Worm (Caenorhabditis elegans) whole organism, mixed stage, embryonic: Measurements from ENCODE around the gene C09H10.5.

Experiments used
- M03D4.4 ChIP-seq: sonication (generic microtip); optimal IDR thresholded peaks from 2 replicates; lab custom pipeline; 2017; ENCODE audit warnings: mild to moderate bottlenecking, missing genetic modification characterization, missing compliant biosample characterization
- bed-3 ChIP-seq: fragments of 200-800 bp; sonication (Bioruptor generic); optimal IDR thresholded peaks from 3 replicates; lab custom pipeline; 2018; ENCODE audit warnings: mild to moderate bottlenecking, missing genetic modification characterization, moderate library complexity, missing compliant biosample characterization
- blmp-1 ChIP-seq: fragments of 150-350 bp; optimal IDR thresholded peaks from 2 replicates; lab custom pipeline; 2014; ENCODE audit warnings: missing biosample characterization, missing genetic modification characterization
- ceh-39 ChIP-seq: fragments of 150-350 bp; optimal IDR thresholded peaks from 2 replicates; lab custom pipeline; 2014; ENCODE audit warnings: missing biosample characterization, missing genetic modification characterization
- ceh-43 ChIP-seq: fragments of 200-800 bp; sonication (Bioruptor generic); optimal IDR thresholded peaks from 2 replicates; lab custom pipeline; 2018; ENCODE audit warnings: mild to moderate bottlenecking, missing genetic modification characterization, moderate library complexity, missing compliant biosample characterization
- ces-1 ChIP-seq: fragments of 150-350 bp; optimal IDR thresholded peaks from 2 replicates; lab custom pipeline; 2014; ENCODE audit warnings: missing biosample characterization, missing genetic modification reagents, missing genetic modification characterization
- cnd-1 ChIP-seq: fragments of 200-800 bp; sonication (Bioruptor generic); optimal IDR thresholded peaks from 2 replicates; lab custom pipeline; 2018; ENCODE audit warnings: mild to moderate bottlenecking, missing genetic modification characterization, missing compliant biosample characterization
- drap-1 ChIP-seq: fragments of 200-800 bp; sonication (Bioruptor generic); optimal IDR thresholded peaks from 3 replicates; lab custom pipeline; 2018; ENCODE audit warnings: mild to moderate bottlenecking, missing genetic modification characterization, missing compliant biosample characterization
- elt-3 ChIP-seq: fragments of 150-350 bp; optimal IDR thresholded peaks from 2 replicates; lab custom pipeline; 2014; ENCODE audit warnings: missing biosample characterization, missing genetic modification characterization
- flh-1 ChIP-seq: fragments of 200-800 bp; sonication (Bioruptor generic); optimal IDR thresholded peaks from 2 replicates; lab custom pipeline; 2018; ENCODE audit warnings: mild to moderate bottlenecking, missing genetic modification characterization, moderate library complexity, missing compliant biosample characterization
- ham-2 ChIP-seq: fragments of 200-800 bp; sonication (Bioruptor generic); optimal IDR thresholded peaks from 2 replicates; lab custom pipeline; 2018; ENCODE audit warnings: mild to moderate bottlenecking, missing genetic modification characterization, missing compliant biosample characterization
- hlh-1 ChIP-seq: fragments of 150-350 bp; optimal IDR thresholded peaks from 2 replicates; lab custom pipeline; 2014; ENCODE audit warnings: missing biosample characterization, missing genetic modification reagents, missing genetic modification characterization
- lin-13 ChIP-seq: fragments of 150-350 bp; optimal IDR thresholded peaks from 2 replicates; lab custom pipeline; 2014; ENCODE audit warnings: missing biosample characterization, missing genetic modification characterization
- lin-32 ChIP-seq: fragments of 200-800 bp; sonication (Bioruptor generic); optimal IDR thresholded peaks from 2 replicates; lab custom pipeline; 2018; ENCODE audit warnings: mild to moderate bottlenecking, missing genetic modification characterization, missing compliant biosample characterization
- lsy-2 ChIP-seq: fragments of 150-350 bp; optimal IDR thresholded peaks from 2 replicates; lab custom pipeline; 2014; ENCODE audit warnings: missing biosample characterization, missing genetic modification characterization
- nhr-237 ChIP-seq: fragments of 150-350 bp; optimal IDR thresholded peaks from 2 replicates; lab custom pipeline; 2014; ENCODE audit warnings: missing biosample characterization, missing genetic modification characterization
- nhr-76 ChIP-seq: sonication (generic microtip); optimal IDR thresholded peaks from 2 replicates; lab custom pipeline; 2017; ENCODE audit warnings: missing biosample characterization, missing genetic modification characterization
- sem-2 ChIP-seq: fragments of 200-800 bp; sonication (Bioruptor generic); optimal IDR thresholded peaks from 2 replicates; lab custom pipeline; 2018; ENCODE audit warnings: mild to moderate bottlenecking, missing genetic modification characterization, missing compliant biosample characterization
- snpc-4 ChIP-seq: fragments of 150-350 bp; optimal IDR thresholded peaks from 2 replicates; lab custom pipeline; 2014; ENCODE audit warnings: missing biosample characterization, missing genetic modification characterization
- tbx-8 ChIP-seq: fragments of 200-800 bp; sonication (Bioruptor generic); optimal IDR thresholded peaks from 2 replicates; lab custom pipeline; 2018; ENCODE audit warnings: mild to moderate bottlenecking, missing genetic modification characterization, moderate library complexity, missing compliant biosample characterization
- unc-120 ChIP-seq: sonication (generic microtip); optimal IDR thresholded peaks from 2 replicates; lab custom pipeline; 2017; ENCODE audit warnings: missing genetic modification characterization, missing compliant biosample characterization; ENCODE audit not compliant: poor library complexity, severe bottlenecking
- unc-39 ChIP-seq: fragments of 150-350 bp; optimal IDR thresholded peaks from 2 replicates; lab custom pipeline; 2014; ENCODE audit warnings: missing biosample characterization, missing genetic modification characterization
- zip-8 ChIP-seq: fragments of 150-350 bp; optimal IDR thresholded peaks from 2 replicates; lab custom pipeline; 2014; ENCODE audit warnings: missing biosample characterization, missing genetic modification characterization
- ztf-11 ChIP-seq: fragments of 150-350 bp; optimal IDR thresholded peaks from 2 replicates; lab custom pipeline; 2014; ENCODE audit warnings: missing biosample characterization, missing genetic modification characterization

C09H10.5 gene

ce11 chrII:11055223-11055622 is 48.3 kb downstream of the C09H10.5 start, which contains the start of gene F45E10.2:
F45E10.2 (minus strand) TSS chrII:11055323.
- TF ChIP-seq lsy-2 (tag; lab: Kevin White, UChicago) (no peak), lin-32 (GFP tag; lab: Kevin White, UChicago) (no peak), unc-39 (tag; lab: Kevin White, UChicago) (no peak), lin-13 (tag; lab: Kevin White, UChicago) (no peak), bed-3 (GFP tag; lab: Kevin White, UChicago) (no peak), snpc-4 (tag; lab: Kevin White, UChicago) (no peak), ztf-11 (tag; lab: Kevin White, UChicago) (no peak), ham-2 (GFP tag; lab: Kevin White, UChicago) (no peak), hlh-1 (tag; lab: Kevin White, UChicago) (no peak), drap-1 (no peak), blmp-1 (tag; lab: Kevin White, UChicago) (no peak), nhr-76 (tag; lab: Kevin White, UChicago) (no peak)
- TF ChIP-seq, all 35 proteins: peak for 0

ce11 chrII:11052526-11052925 is 51.0 kb downstream of the C09H10.5 start:
- no peak for TF ChIP-seq nhr-76 (tag; lab: Kevin White, UChicago)
- TF ChIP-seq lsy-2 (tag; lab: Kevin White, UChicago): no peak
- no peak for TF ChIP-seq flh-1 (GFP tag; lab: Kevin White, UChicago)
- no peak for TF ChIP-seq snpc-4 (tag; lab: Kevin White, UChicago)
- TF ChIP-seq zip-8 (tag; lab: Kevin White, UChicago): no peak
- TF ChIP-seq ces-1 (GFP tag; lab: Kevin White, UChicago): no peak
- TF ChIP-seq M03D4.4: no peak
- TF ChIP-seq elt-3 (tag; lab: Kevin White, UChicago): no peak
- TF ChIP-seq lin-13 (tag; lab: Kevin White, UChicago): no peak
- TF ChIP-seq sem-2 (GFP tag; lab: Kevin White, UChicago): no peak
- TF ChIP-seq, all 35 proteins: peak for 0

- TF ChIP-seq ceh-39 (tag; lab: Kevin White, UChicago) (no peak), ces-1 (GFP tag; lab: Kevin White, UChicago) (no peak), lin-32 (GFP tag; lab: Kevin White, UChicago) (no peak), nhr-76 (tag; lab: Kevin White, UChicago) (no peak), blmp-1 (tag; lab: Kevin White, UChicago) (no peak), nhr-237 (no peak), ceh-43 (no peak), ham-2 (GFP tag; lab: Kevin White, UChicago) (no peak), cnd-1 (no peak), hlh-1 (tag; lab: Kevin White, UChicago) (no peak), elt-3 (tag; lab: Kevin White, UChicago) (no peak), M03D4.4 (no peak), tbx-8 (GFP tag; lab: Kevin White, UChicago) (no peak), ztf-11 (tag; lab: Kevin White, UChicago) (no peak), lin-13 (tag; lab: Kevin White, UChicago) (no peak), lsy-2 (tag; lab: Kevin White, UChicago) (no peak), unc-120 (tag; lab: Kevin White, UChicago) (no peak)
Measured at ce11 chrII:11050678-11051077, 52.9 kb downstream of the C09H10.5 start.
